Worm (Caenorhabditis elegans) whole organism, L4 larva: Measurements from ENCODE around the gene srh-28.
A peak's percentile ranks its signal among the peaks of the same experiment; 100 is the strongest.

Source experiments
- ama-1 ChIP-seq: fragments of 150-350 bp; optimal IDR thresholded peaks from 2 replicates; lab custom pipeline; 2014; ENCODE audit warnings: inconsistent platforms, mixed read lengths
- dve-1 ChIP-seq: sonication (generic microtip); optimal IDR thresholded peaks from 2 replicates; lab custom pipeline; 2017; ENCODE audit warnings: antibody characterized with exemption, mild to moderate bottlenecking, missing genetic modification characterization, missing compliant biosample characterization; ENCODE audit not compliant: insufficient read depth
- hif-1 ChIP-seq, 2 experiments: sonication (generic microtip); optimal IDR thresholded peaks; 2 replicates each; lab custom pipeline; 2016 to 2017; ENCODE audit warnings: missing compliant biosample characterization in 2 of 2, missing genetic modification characterization in 2 of 2, missing genetic modification reagents in 2 of 2, missing genotype in 2 of 2, mild to moderate bottlenecking in 1 of 2
- hmg-1.1 ChIP-seq: fragments of 200-800 bp; sonication (Bioruptor generic); IDR thresholded peaks from 2 replicates; pipeline ENCODE4 v1.3.6; 2022; ENCODE audit warnings: missing genetic modification reagents, missing genetic modification characterization, missing compliant biosample characterization
- jun-1 ChIP-seq: fragments of 150-350 bp; optimal IDR thresholded peaks from 2 replicates; lab custom pipeline; 2014; ENCODE audit warnings: missing biosample characterization, missing genetic modification reagents, missing genetic modification characterization
- lin-15B ChIP-seq: fragments of 150-350 bp; sonication (generic microtip); optimal IDR thresholded peaks from 3 replicates; lab custom pipeline; 2014; ENCODE audit warnings: missing biosample characterization, missing genetic modification characterization
- mes-2 ChIP-seq: sonication (generic microtip); optimal IDR thresholded peaks from 2 replicates; lab custom pipeline; 2016; ENCODE audit warnings: missing genotype, mild to moderate bottlenecking, missing genetic modification characterization, missing compliant biosample characterization; ENCODE audit not compliant: poor library complexity, severe bottlenecking
- nhr-237 ChIP-seq: sonication (generic microtip); optimal IDR thresholded peaks from 2 replicates; lab custom pipeline; 2017; ENCODE audit warnings: missing biosample characterization, missing genetic modification characterization
- nhr-28 ChIP-seq: fragments of 150-350 bp; optimal IDR thresholded peaks from 2 replicates; lab custom pipeline; 2014; ENCODE audit warnings: missing biosample characterization, missing genetic modification characterization
- nhr-6 ChIP-seq: fragments of 150-350 bp; optimal IDR thresholded peaks from 2 replicates; lab custom pipeline; 2014; ENCODE audit warnings: missing biosample characterization, missing genetic modification characterization
- nhr-76 ChIP-seq: fragments of 150-350 bp; optimal IDR thresholded peaks from 2 replicates; lab custom pipeline; 2014; ENCODE audit warnings: missing biosample characterization, missing genetic modification characterization
- pha-4 ChIP-seq, 2 experiments: fragments of 150-350 bp in 1 of 2; fragments of 200-800 bp in 1 of 2; sonication (Bioruptor generic) in 1 of 2; IDR thresholded peaks in 1 of 2; optimal IDR thresholded peaks in 1 of 2; 2 replicates each; pipeline versions ENCODE4 v1.3.6 to Lab custom; 2014 to 2022; ENCODE audit warnings: missing genetic modification characterization in 2 of 2, missing genetic modification reagents in 2 of 2, missing biosample characterization in 1 of 2, missing compliant biosample characterization in 1 of 2
- zip-2 ChIP-seq: fragments of 150-350 bp; optimal IDR thresholded peaks from 2 replicates; lab custom pipeline; 2014; ENCODE audit warnings: missing biosample characterization, missing genetic modification characterization
- ztf-7 ChIP-seq: fragments of 150-350 bp; optimal IDR thresholded peaks from 2 replicates; lab custom pipeline; 2014; ENCODE audit warnings: missing biosample characterization, missing genetic modification characterization

DNA sequence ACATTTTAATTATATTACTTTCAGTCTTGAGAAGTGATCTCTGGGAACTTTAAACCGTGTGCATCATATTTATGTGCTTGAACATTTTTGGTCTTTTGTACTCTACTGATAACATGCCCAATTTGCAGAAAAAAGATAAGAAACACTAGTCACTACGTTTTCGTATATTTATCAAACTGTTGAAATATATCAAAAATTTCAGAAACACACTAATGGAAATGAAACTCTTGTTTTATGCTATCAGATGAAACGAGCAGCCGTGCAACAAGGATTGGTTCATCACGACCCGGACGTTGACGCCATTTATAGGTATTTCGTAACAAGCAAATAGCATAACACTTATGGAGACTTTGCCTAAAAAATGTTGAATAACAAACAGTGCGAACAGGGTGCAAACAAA, 47.8 kb upstream of the srh-28 start:
- TF ChIP-seq zip-2 (tag; lab: Kevin White, UChicago) (no peak), hif-1 (tag; optimal IDR thresholded peaks at IDR 0.05; lab: Kevin White, UChicago) (no peak), ama-1 (no peak), ztf-7 (tag; lab: Kevin White, UChicago) (no peak), jun-1 (tag; lab: Kevin White, UChicago) (no peak), hmg-1.1 (GFP tag; lab: Robert Waterston, UW) (no peak), lin-15B (tag; lab: Kevin White, UChicago) (no peak), nhr-76 (no peak), nhr-28 (tag; lab: Kevin White, UChicago) (peak; percentile 87), mes-2 (tag; lab: Kevin White, UChicago) (no peak), pha-4 (GFP tag; IDR thresholded peaks at IDR 0.05; lab: Robert Waterston, UW) (no peak), pha-4 (tag; optimal IDR thresholded peaks at IDR 0.05; lab: Kevin White, UChicago) (no peak), dve-1 (tag; lab: Kevin White, UChicago) (no peak), nhr-6 (tag; lab: Kevin White, UChicago) (no peak), nhr-237 (tag; lab: Kevin White, UChicago) (no peak)
